Fruit fly (Drosophila melanogaster): Measurements from ENCODE around the gene nAChRbeta3.

The nAChRbeta3 gene

dm6 chr2L:574226-574625 is 29.3 kb downstream of the nAChRbeta3 start, which contains the start of the genes Ipk2 and cold (continued):
- TF ChIP-seq CG11504 (tag; optimal IDR thresholded peaks at IDR 0.05), result peak; percentile 92
- TF ChIP-seq ftz-f1 (GFP tag; optimal IDR thresholded peaks at IDR 0.05), result peak; percentile 57
- peak; percentile 31 for TF ChIP-seq repo (GFP tag; optimal IDR thresholded peaks at IDR 0.05)
- peak; percentile 87 for TF ChIP-seq Dbx (GFP tag; IDR thresholded peaks at IDR 0.05)
- TF ChIP-seq sc (optimal IDR thresholded peaks at IDR 0.05), result no peak
- TF ChIP-seq sc (GFP tag; optimal IDR thresholded peaks at IDR 0.05), result peak; percentile 42
- TF ChIP-seq h (optimal IDR thresholded peaks at IDR 0.05), result no peak
- TF ChIP-seq CG7745 (tag; optimal IDR thresholded peaks at IDR 0.05), result no peak
- TF ChIP-seq CG1832 (GFP tag; optimal IDR thresholded peaks at IDR 0.05), result no peak
- TF ChIP-seq oc (tag; optimal IDR thresholded peaks at IDR 0.05), result no peak
- peak; percentile 66 for TF ChIP-seq CG7372 (GFP tag; IDR thresholded peaks at IDR 0.05)
- TF ChIP-seq Drgx (GFP tag; IDR thresholded peaks at IDR 0.05), result peak; percentile 40; the same call in 1 of the 2 replicates
- no peak for TF ChIP-seq CG7271 (tag; optimal IDR thresholded peaks at IDR 0.05)
- TF ChIP-seq odd (GFP tag; optimal IDR thresholded peaks at IDR 0.05), result no peak
- peak; percentile 55 to 68 for TF ChIP-seq chif (GFP tag; optimal IDR thresholded peaks at IDR 0.05)
- TF ChIP-seq lbe (GFP tag; optimal IDR thresholded peaks at IDR 0.05), result peak; percentile 80
- no peak for TF ChIP-seq CG15479 (GFP tag; optimal IDR thresholded peaks at IDR 0.05)
- peak; percentile 76 for TF ChIP-seq CG18764 (GFP tag; optimal IDR thresholded peaks at IDR 0.05)
- peak; percentile 70 for TF ChIP-seq psq (GFP tag; optimal IDR thresholded peaks at IDR 0.05)
- no peak for TF ChIP-seq Vsx1 (GFP tag; optimal IDR thresholded peaks at IDR 0.05)
- TF ChIP-seq CG18599 (GFP tag; optimal IDR thresholded peaks at IDR 0.05), result peak; percentile 91
- TF ChIP-seq so (GFP tag; IDR thresholded peaks at IDR 0.05), result no peak; the same call in 2 of the 3 replicates
- TF ChIP-seq CG4820 (GFP tag; optimal IDR thresholded peaks at IDR 0.05), result peak; percentile 81
- peak; percentile 42 for TF ChIP-seq ERR (GFP tag; optimal IDR thresholded peaks at IDR 0.05)
- TF ChIP-seq fd64A (GFP tag; optimal IDR thresholded peaks at IDR 0.05), result no peak
- peak; percentile 63 for TF ChIP-seq Myb (GFP tag; optimal IDR thresholded peaks at IDR 0.05)
- TF ChIP-seq CG10267 (tag; optimal IDR thresholded peaks at IDR 0.05), result peak; percentile 99
- peak in 1 of 2 experiments; percentile 54 for TF ChIP-seq crp (GFP tag; optimal IDR thresholded peaks at IDR 0.05)
- peak; percentile 77 for TF ChIP-seq CG7786 (GFP tag; optimal IDR thresholded peaks at IDR 0.05)
- TF ChIP-seq Hsf (GFP tag; optimal IDR thresholded peaks at IDR 0.05), result peak; percentile 87
- peak in 1 of 2 experiments; percentile 81 for TF ChIP-seq Pdp1 (GFP tag; optimal IDR thresholded peaks at IDR 0.05)
- peak; percentile 69 for TF ChIP-seq CG8290 (GFP tag; optimal IDR thresholded peaks at IDR 0.05)
- peak in 1 of 2 experiments; percentile 23 for TF ChIP-seq CG8290 (tag; optimal IDR thresholded peaks at IDR 0.05)
- no peak for TF ChIP-seq CG2678 (tag; optimal IDR thresholded peaks at IDR 0.05)
- TF ChIP-seq Spps (tag; optimal IDR thresholded peaks at IDR 0.05), result peak; percentile 29
- TF ChIP-seq CG10274 (GFP tag; optimal IDR thresholded peaks at IDR 0.05), result peak; percentile 60
- peak; percentile 68 for TF ChIP-seq CG33557 (GFP tag; optimal IDR thresholded peaks at IDR 0.05)
- peak; percentile 84 for TF ChIP-seq CG12391 (tag; optimal IDR thresholded peaks at IDR 0.05)
- peak; percentile 65 for TF ChIP-seq D19B (GFP tag; optimal IDR thresholded peaks at IDR 0.05)
- peak; percentile 16; the same call in 1 of the 2 replicates for TF ChIP-seq peb (GFP tag; IDR thresholded peaks at IDR 0.05)
- TF ChIP-seq chn (GFP tag; optimal IDR thresholded peaks at IDR 0.05), result peak; percentile 78
- TF ChIP-seq CG6765 (GFP tag; optimal IDR thresholded peaks at IDR 0.05), result peak; percentile 40
- TF ChIP-seq lab (GFP tag; optimal IDR thresholded peaks at IDR 0.05), result peak; percentile 91
- TF ChIP-seq vfl (GFP tag; optimal IDR thresholded peaks at IDR 0.05), result peak; percentile 85
- TF ChIP-seq CG16813 (GFP tag; IDR thresholded peaks at IDR 0.05; ENCODE audit: partially characterized antibody), result peak; percentile 42; the same call in 1 of the 3 replicates
- peak; percentile 93 for TF ChIP-seq lilli (GFP tag; optimal IDR thresholded peaks at IDR 0.05)
- no peak; the same call in 2 of the 3 replicates for TF ChIP-seq CG11695 (GFP tag; IDR thresholded peaks at IDR 0.05)
- peak; percentile 65 for TF ChIP-seq Usf (GFP tag; optimal IDR thresholded peaks at IDR 0.05)
- 0 out of 2 replicates have a peak, but pooled peaks have one; percentile 11 for TF ChIP-seq CG17328 (GFP tag; IDR thresholded peaks at IDR 0.05)
- peak; percentile 89 for TF ChIP-seq Max (GFP tag; optimal IDR thresholded peaks at IDR 0.05)
- TF ChIP-seq Sox102F (GFP tag; optimal IDR thresholded peaks at IDR 0.05), result no peak

Measured in whole organism, embryonic.